Fruit fly (Drosophila melanogaster) whole organism, adult: ENCODE results near the gene CG7519.

Experiments used
- CG5204 ChIP-seq: fragments of 200-800 bp; sonication (Bioruptor generic); optimal IDR thresholded peaks from 2 replicates; lab custom pipeline; 2016; ENCODE audit warnings: missing biosample characterization, missing genetic modification characterization
- kay ChIP-seq: fragments of 200-800 bp; sonication (Bioruptor generic); peaks from one replicate; lab custom pipeline; 2016; ENCODE audit warnings: missing biosample characterization, missing genetic modification characterization, borderline replicate concordance

- TF ChIP-seq kay (GFP tag; lab: Kevin White, UChicago) (no peak), CG5204 (GFP tag; lab: Kevin White, UChicago) (no peak)
These were observed 48.2 kb upstream of the CG7519 start, which contains the start of gene Alp1 for dm6 chr3L:21444719-21445118.
